Fruit fly (Drosophila melanogaster): ENCODE results near the gene sstn.

DNA sequence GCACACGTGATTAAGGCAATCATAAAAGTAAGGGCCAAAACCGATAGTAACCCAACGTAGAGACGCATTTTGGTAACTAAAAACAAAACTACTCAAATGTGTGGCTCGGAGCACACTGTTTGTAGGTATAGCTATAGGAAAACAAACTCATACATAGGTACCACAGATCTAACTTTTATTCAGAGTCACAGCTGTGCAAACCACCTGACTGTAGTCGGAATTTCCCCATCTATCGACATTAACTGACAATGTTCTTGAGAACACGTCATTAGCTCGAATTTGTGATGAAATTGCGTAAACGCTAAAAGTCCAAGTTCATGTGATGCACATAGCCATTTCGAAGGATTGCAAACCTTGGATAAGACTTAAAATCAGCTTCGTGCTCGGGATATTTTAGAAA, 45.1 kb downstream of the sstn start, which contains the start of gene CG43678:
- TF ChIP-seq pan (optimal IDR thresholded peaks at IDR 0.05) = no peak
- TF ChIP-seq usp (GFP tag; optimal IDR thresholded peaks at IDR 0.05) = no peak
- TF ChIP-seq psq (optimal IDR thresholded peaks at IDR 0.05) = no peak

Measured in whole organism.